Worm (Caenorhabditis elegans) whole organism, young adult: ENCODE data around the gene arrd-7.

Experiments used
- B0261.1 ChIP-seq: sonication (generic microtip); optimal IDR thresholded peaks from 2 replicates; lab custom pipeline; 2016; ENCODE audit warnings: mild to moderate bottlenecking, missing genetic modification characterization, moderate library complexity, missing compliant biosample characterization
- B0336.3 ChIP-seq: fragments of 200-800 bp; sonication (Bioruptor generic); IDR thresholded peaks from 2 replicates; pipeline ENCODE4 v1.3.6; 2022; ENCODE audit warnings: missing genetic modification characterization, missing compliant biosample characterization
- C06A6.2 ChIP-seq: fragments of 200-800 bp; sonication (Bioruptor generic); conservative IDR thresholded peaks from 2 replicates; pipeline ENCODE4 v1.3.6; 2022; ENCODE audit warnings: missing genetic modification characterization, missing compliant biosample characterization
- F22D6.2 ChIP-seq: sonication (generic microtip); optimal IDR thresholded peaks from 2 replicates; lab custom pipeline; 2016; ENCODE audit warnings: mild to moderate bottlenecking, missing genetic modification characterization, missing compliant biosample characterization
- F33H1.4 ChIP-seq: fragments of 200-800 bp; sonication (Bioruptor generic); IDR thresholded peaks from 2 replicates; pipeline ENCODE4 v1.3.6; 2022; ENCODE audit warnings: missing genetic modification reagents, missing genetic modification characterization, missing compliant biosample characterization
- F52B5.7 ChIP-seq: sonication (generic microtip); optimal IDR thresholded peaks from 2 replicates; lab custom pipeline; 2016; ENCODE audit warnings: mild to moderate bottlenecking, missing genetic modification characterization, missing compliant biosample characterization
- F57A8.1 ChIP-seq: fragments of 200-800 bp; sonication (Bioruptor generic); optimal IDR thresholded peaks from 2 replicates; lab custom pipeline; 2018; ENCODE audit warnings: mild to moderate bottlenecking, missing genetic modification characterization, moderate library complexity, missing compliant biosample characterization
- F57C9.4 ChIP-seq: sonication (generic microtip); optimal IDR thresholded peaks from 2 replicates; lab custom pipeline; 2017; ENCODE audit warnings: mild to moderate bottlenecking, missing genetic modification characterization, missing compliant biosample characterization
- K11D2.4 ChIP-seq: fragments of 200-800 bp; sonication (Bioruptor generic); IDR thresholded peaks from 2 replicates; pipeline ENCODE4 v1.3.6; 2022; ENCODE audit warnings: missing genetic modification reagents, missing genetic modification characterization, missing compliant biosample characterization
- T07F8.4 ChIP-seq: sonication (generic microtip); optimal IDR thresholded peaks from 2 replicates; lab custom pipeline; 2016; ENCODE audit warnings: mild to moderate bottlenecking, missing genetic modification characterization, moderate library complexity, missing compliant biosample characterization
- atf-7 ChIP-seq: sonication (generic microtip); optimal IDR thresholded peaks from 2 replicates; lab custom pipeline; 2017; ENCODE audit warnings: mild to moderate bottlenecking, missing genetic modification characterization, missing compliant biosample characterization
- attf-3 ChIP-seq: fragments of 200-800 bp; sonication (Bioruptor generic); conservative IDR thresholded peaks from 2 replicates; pipeline ENCODE4 v1.3.6; 2022; ENCODE audit warnings: missing genetic modification reagents, missing genetic modification characterization, missing compliant biosample characterization
- bed-2 ChIP-seq: fragments of 200-800 bp; sonication (Bioruptor generic); IDR thresholded peaks from 2 replicates; pipeline ENCODE4 v1.3.6; 2022; ENCODE audit warnings: missing genetic modification reagents, missing genetic modification characterization, missing compliant biosample characterization
- ceh-100 ChIP-seq: fragments of 200-800 bp; sonication (Bioruptor generic); IDR thresholded peaks from 2 replicates; pipeline ENCODE4 v1.3.6; 2022; ENCODE audit warnings: missing genetic modification reagents, missing genetic modification characterization, missing compliant biosample characterization
- ceh-40 ChIP-seq: fragments of 200-800 bp; sonication (Bioruptor generic); IDR thresholded peaks from 2 replicates; pipeline ENCODE4 v1.3.6; 2022; ENCODE audit warnings: missing genetic modification characterization, missing compliant biosample characterization
- ceh-79 ChIP-seq: sonication (generic microtip); optimal IDR thresholded peaks from 2 replicates; lab custom pipeline; 2017; ENCODE audit warnings: mild to moderate bottlenecking, missing genetic modification characterization, missing compliant biosample characterization
- ceh-91 ChIP-seq: fragments of 200-800 bp; sonication (Bioruptor generic); IDR thresholded peaks from 2 replicates; pipeline ENCODE4 v1.3.6; 2022; ENCODE audit warnings: missing genetic modification reagents, missing genetic modification characterization, missing compliant biosample characterization
- chd-7 ChIP-seq: sonication (generic microtip); optimal IDR thresholded peaks from 2 replicates; lab custom pipeline; 2016; ENCODE audit warnings: mild to moderate bottlenecking, missing genetic modification characterization, moderate library complexity, missing compliant biosample characterization
- dpff-1 ChIP-seq: sonication (generic microtip); optimal IDR thresholded peaks from 2 replicates; lab custom pipeline; 2017; ENCODE audit warnings: mild to moderate bottlenecking, missing genetic modification characterization, missing compliant biosample characterization
- egl-44 ChIP-seq: fragments of 200-800 bp; sonication (Bioruptor generic); IDR thresholded peaks from 2 replicates; pipeline ENCODE4 v1.3.6; 2022; ENCODE audit warnings: missing genetic modification reagents, missing genetic modification characterization, missing compliant biosample characterization
- fkh-3 ChIP-seq: sonication (generic microtip); optimal IDR thresholded peaks from 2 replicates; lab custom pipeline; 2016; ENCODE audit warnings: mild to moderate bottlenecking, missing genetic modification characterization, missing compliant biosample characterization
- gei-17 ChIP-seq: fragments of 200-800 bp; sonication (Bioruptor generic); optimal IDR thresholded peaks from 2 replicates; lab custom pipeline; 2018; ENCODE audit warnings: mild to moderate bottlenecking, missing genetic modification characterization, missing compliant biosample characterization
- him-1 ChIP-seq: sonication (generic microtip); optimal IDR thresholded peaks from 2 replicates; lab custom pipeline; 2016; ENCODE audit warnings: missing genotype, missing genetic modification reagents, missing genetic modification characterization, missing compliant biosample characterization
- hlh-12 ChIP-seq: sonication (generic microtip); optimal IDR thresholded peaks from 2 replicates; lab custom pipeline; 2016; ENCODE audit warnings: missing genetic modification characterization, missing compliant biosample characterization
- lin-26 ChIP-seq: fragments of 200-800 bp; sonication (Bioruptor generic); IDR thresholded peaks from 2 replicates; pipeline ENCODE4 v1.3.6; 2022; ENCODE audit warnings: missing genetic modification reagents, missing genetic modification characterization, missing compliant biosample characterization
- lin-40 ChIP-seq: sonication (generic microtip); optimal IDR thresholded peaks from 2 replicates; lab custom pipeline; 2016; ENCODE audit warnings: missing genetic modification characterization, mild to moderate bottlenecking, missing compliant biosample characterization, missing genotype, missing genetic modification reagents
- lin-54 ChIP-seq: fragments of 200-800 bp; sonication (Bioruptor generic); optimal IDR thresholded peaks from 2 replicates; lab custom pipeline; 2018; ENCODE audit warnings: mild to moderate bottlenecking, missing genetic modification characterization, missing compliant biosample characterization
- madf-10 ChIP-seq: sonication (generic microtip); optimal IDR thresholded peaks from 2 replicates; lab custom pipeline; 2016; ENCODE audit warnings: mild to moderate bottlenecking, missing genetic modification characterization, missing compliant biosample characterization
- madf-3 ChIP-seq: fragments of 200-800 bp; sonication (Bioruptor generic); IDR thresholded peaks from 2 replicates; pipeline ENCODE4 v1.3.6; 2022; ENCODE audit warnings: missing genetic modification reagents, missing genetic modification characterization, missing compliant biosample characterization
- madf-8 ChIP-seq: fragments of 200-800 bp; sonication (Bioruptor generic); conservative IDR thresholded peaks from 2 replicates; pipeline ENCODE4 v1.3.6; 2022; ENCODE audit warnings: missing genetic modification reagents, missing genetic modification characterization, missing compliant biosample characterization
- mcd-1 ChIP-seq: fragments of 200-800 bp; sonication (Bioruptor generic); IDR thresholded peaks from 2 replicates; pipeline ENCODE4 v1.3.6; 2022; ENCODE audit warnings: missing genetic modification reagents, missing genetic modification characterization, missing compliant biosample characterization
- mes-4 ChIP-seq: sonication (generic microtip); optimal IDR thresholded peaks from 2 replicates; lab custom pipeline; 2016; ENCODE audit warnings: missing genotype, missing genetic modification characterization, missing compliant biosample characterization
- mxl-1 ChIP-seq: sonication (generic microtip); optimal IDR thresholded peaks from 2 replicates; lab custom pipeline; 2016; ENCODE audit warnings: missing genetic modification characterization, missing compliant biosample characterization
- nfyb-1 ChIP-seq: fragments of 200-800 bp; sonication (Bioruptor generic); IDR thresholded peaks from 2 replicates; pipeline ENCODE4 v1.3.6; 2022; ENCODE audit warnings: missing genetic modification reagents, missing genetic modification characterization, missing compliant biosample characterization
- nhr-179 ChIP-seq: sonication (generic microtip); optimal IDR thresholded peaks from 2 replicates; lab custom pipeline; 2016; ENCODE audit warnings: mild to moderate bottlenecking, missing genetic modification characterization, missing compliant biosample characterization
- nhr-27 ChIP-seq: fragments of 200-800 bp; sonication (Bioruptor generic); optimal IDR thresholded peaks from 2 replicates; lab custom pipeline; 2018; ENCODE audit warnings: mild to moderate bottlenecking, missing genetic modification characterization, moderate library complexity, missing compliant biosample characterization
- nhr-80 ChIP-seq: sonication (generic microtip); optimal IDR thresholded peaks from 2 replicates; lab custom pipeline; 2016; ENCODE audit warnings: missing genetic modification characterization, missing compliant biosample characterization
- nhr-90 ChIP-seq: sonication (generic microtip); optimal IDR thresholded peaks from 2 replicates; lab custom pipeline; 2016; ENCODE audit warnings: missing genotype, mild to moderate bottlenecking, missing genetic modification characterization, missing compliant biosample characterization
- pha-4 ChIP-seq: fragments of 150-350 bp; sonication (generic microtip); optimal IDR thresholded peaks from 2 replicates; lab custom pipeline; 2014; ENCODE audit warnings: missing biosample characterization, missing genetic modification reagents, missing genetic modification characterization
- rpc-1 ChIP-seq, 2 experiments: fragments of 150-350 bp in 1 of 2; sonication (generic microtip) in 1 of 2; optimal IDR thresholded peaks; 2 replicates each; lab custom pipeline; 2014 to 2018; ENCODE audit warnings: missing biosample characterization in 1 of 2, missing genetic modification characterization in 1 of 2, missing genetic modification reagents in 1 of 2, missing genotype in 1 of 2
- sea-2 ChIP-seq: fragments of 200-800 bp; sonication (Bioruptor generic); IDR thresholded peaks from 2 replicates; pipeline ENCODE4 v1.3.6; 2022; ENCODE audit warnings: missing genetic modification characterization, missing compliant biosample characterization
- tbx-9 ChIP-seq: sonication (generic microtip); optimal IDR thresholded peaks from 2 replicates; lab custom pipeline; 2016; ENCODE audit warnings: borderline replicate concordance, missing genetic modification characterization, inconsistent platforms, missing compliant biosample characterization
- tlf-1 ChIP-seq: fragments of 200-800 bp; sonication (Bioruptor generic); optimal IDR thresholded peaks from 2 replicates; lab custom pipeline; 2018; ENCODE audit warnings: mild to moderate bottlenecking, missing genetic modification characterization, missing compliant biosample characterization
- zfh-2 ChIP-seq: fragments of 200-800 bp; sonication (Bioruptor generic); conservative IDR thresholded peaks from 2 replicates; pipeline ENCODE4 v1.3.6; 2022; ENCODE audit warnings: missing genetic modification reagents, missing genetic modification characterization, missing compliant biosample characterization
- ztf-26 ChIP-seq: sonication (generic microtip); optimal IDR thresholded peaks from 2 replicates; lab custom pipeline; 2017; ENCODE audit warnings: missing genetic modification characterization, missing compliant biosample characterization
- ztf-6 ChIP-seq: fragments of 200-800 bp; sonication (Bioruptor generic); IDR thresholded peaks from 2 replicates; pipeline ENCODE4 v1.3.6; 2022; ENCODE audit warnings: missing genetic modification reagents, missing genetic modification characterization, missing compliant biosample characterization

Gene arrd-7

ce11 chrII:12062521-12062920 lies at the start of gene arrd-7:
arrd-7 (minus strand) TSS chrII:12062621.
- TF ChIP-seq T07F8.4 (tag; lab: Kevin White, UChicago) (no peak), mes-4 (tag; lab: Kevin White, UChicago) (no peak), him-1 (tag; lab: Kevin White, UChicago) (no peak), sea-2 (no peak), ztf-26 (tag; lab: Kevin White, UChicago) (no peak), C06A6.2 (GFP tag; lab: Robert Waterston, UW) (no peak), bed-2 (GFP tag; lab: Robert Waterston, UW) (no peak), tbx-9 (no peak), B0261.1 (tag; lab: Kevin White, UChicago) (no peak), chd-7 (no peak), K11D2.4 (GFP tag; lab: Robert Waterston, UW) (no peak), ceh-40 (no peak), gei-17 (GFP tag; lab: Kevin White, UChicago) (no peak), ceh-79 (tag; lab: Kevin White, UChicago) (no peak), mxl-1 (tag; lab: Kevin White, UChicago) (no peak)

ce11 chrII:12110997-12111396 lies 48.6 kb upstream of the arrd-7 start:
- TF ChIP-seq fkh-3 (peak; percentile 22), zfh-2 (GFP tag; lab: Robert Waterston, UW) (peak; percentile 69; the same call in 1 of the 2 replicates), nhr-179 (tag; lab: Kevin White, UChicago) (no peak)
- TF ChIP-seq, all 124 proteins: peak for 2

ce11 chrII:12108843-12109242 lies 46.4 kb upstream of the arrd-7 start:
- TF ChIP-seq F22D6.2 (tag; lab: Kevin White, UChicago) (no peak), nfyb-1 (GFP tag; lab: Robert Waterston, UW) (peak; percentile 81)

- TF ChIP-seq ceh-91 (no peak), madf-8 (GFP tag; lab: Robert Waterston, UW) (no peak), dpff-1 (tag; lab: Kevin White, UChicago) (no peak), madf-10 (tag; lab: Kevin White, UChicago) (no peak), T07F8.4 (tag; lab: Kevin White, UChicago) (no peak), madf-3 (GFP tag; lab: Robert Waterston, UW) (no peak), B0261.1 (tag; lab: Kevin White, UChicago) (no peak), rpc-1 (optimal IDR thresholded peaks at IDR 0.05; lab: Kevin White, UChicago) (no peak), rpc-1 (tag; optimal IDR thresholded peaks at IDR 0.05; lab: Kevin White, UChicago) (no peak), mxl-1 (tag; lab: Kevin White, UChicago) (no peak), nhr-80 (tag; lab: Kevin White, UChicago) (no peak), F57C9.4 (tag; lab: Kevin White, UChicago) (no peak), attf-3 (no peak), tlf-1 (GFP tag; lab: Kevin White, UChicago) (no peak), mcd-1 (GFP tag; lab: Robert Waterston, UW) (peak; percentile 97), F33H1.4 (GFP tag; lab: Robert Waterston, UW) (peak; percentile 38), ztf-6 (GFP tag; lab: Robert Waterston, UW) (no peak), lin-54 (GFP tag; lab: Kevin White, UChicago) (peak; percentile 90), F57A8.1 (GFP tag; lab: Kevin White, UChicago) (no peak), lin-40 (tag; lab: Kevin White, UChicago) (peak; percentile 42), K11D2.4 (GFP tag; lab: Robert Waterston, UW) (no peak), nhr-90 (tag; lab: Kevin White, UChicago) (no peak), B0336.3 (GFP tag; lab: Robert Waterston, UW) (no peak), F52B5.7 (tag; lab: Kevin White, UChicago) (no peak), atf-7 (tag; lab: Kevin White, UChicago) (no peak), pha-4 (tag; lab: Kevin White, UChicago) (no peak), nhr-27 (tag; lab: Kevin White, UChicago) (no peak), lin-26 (GFP tag; lab: Robert Waterston, UW) (no peak), egl-44 (GFP tag; lab: Robert Waterston, UW) (no peak), hlh-12 (tag; lab: Kevin White, UChicago) (no peak), ceh-100 (GFP tag; lab: Robert Waterston, UW) (no peak)
These were observed 45.4 kb upstream of the arrd-7 start, which contains the start of gene Y17G7B.18 for ce11 chrII:12107840-12108239. Y17G7B.18 (minus strand) TSS chrII:12107857.
